Worm (Caenorhabditis elegans) whole organism, L1 larva: Measurements from ENCODE around the gene hil-6.

Source experiments
- C04F5.9 ChIP-seq: sonication (generic microtip); optimal IDR thresholded peaks from 2 replicates; lab custom pipeline; 2016; ENCODE audit warnings: missing genetic modification characterization, missing compliant biosample characterization
- C16A3.4 ChIP-seq: fragments of 150-350 bp; optimal IDR thresholded peaks from 2 replicates; lab custom pipeline; 2014; ENCODE audit warnings: missing biosample characterization, missing genetic modification characterization
- C34B4.2 ChIP-seq: sonication (generic microtip); optimal IDR thresholded peaks from 2 replicates; lab custom pipeline; 2017; ENCODE audit warnings: mild to moderate bottlenecking, missing genetic modification characterization, missing compliant biosample characterization
- Y116A8C.19 ChIP-seq: sonication (generic microtip); optimal IDR thresholded peaks from 2 replicates; lab custom pipeline; 2016; ENCODE audit warnings: missing compliant biosample characterization, missing genetic modification characterization, borderline replicate concordance
- ama-1 ChIP-seq: fragments of 150-350 bp; optimal IDR thresholded peaks from 2 replicates; lab custom pipeline; 2014
- blmp-1 ChIP-seq: fragments of 150-350 bp; optimal IDR thresholded peaks from 2 replicates; lab custom pipeline; 2014; ENCODE audit warnings: missing biosample characterization, missing genetic modification characterization
- ceh-82 ChIP-seq, 3 experiments: fragments of 150-350 bp in 1 of 3; sonication (generic microtip) in 2 of 3; optimal IDR thresholded peaks; 2 replicates each; lab custom pipeline; 2014 to 2017; ENCODE audit warnings: missing biosample characterization in 3 of 3, missing genetic modification characterization in 3 of 3
- dpl-1 ChIP-seq, 3 experiments: fragments of 150-350 bp in 2 of 3; sonication (generic microtip) in 1 of 3; optimal IDR thresholded peaks; 2 replicates each; lab custom pipeline; 2014 to 2017; ENCODE audit warnings: missing biosample characterization in 3 of 3, missing genetic modification characterization in 3 of 3, missing genetic modification reagents in 3 of 3
- efl-1 ChIP-seq, 4 experiments: fragments of 150-350 bp; optimal IDR thresholded peaks in 3 of 4; peaks in 1 of 4; 1 replicate in 1 of 4; 2 replicates in 3 of 4; lab custom pipeline; 2014; ENCODE audit warnings: missing biosample characterization in 2 of 4, missing genetic modification characterization in 2 of 4, missing genetic modification reagents in 2 of 4
- egl-27 ChIP-seq, 2 experiments: fragments of 150-350 bp in 1 of 2; sonication (generic microtip); optimal IDR thresholded peaks; 3 replicates each; lab custom pipeline; 2017 to 2018; ENCODE audit warnings: missing biosample characterization in 2 of 2, missing genetic modification characterization in 2 of 2, missing genetic modification reagents in 2 of 2
- fkh-4 ChIP-seq: sonication (generic microtip); optimal IDR thresholded peaks from 2 replicates; lab custom pipeline; 2016; ENCODE audit warnings: missing compliant biosample characterization, missing genetic modification characterization, borderline replicate concordance
- fkh-8 ChIP-seq: sonication (generic microtip); optimal IDR thresholded peaks from 2 replicates; lab custom pipeline; 2016; ENCODE audit warnings: mild to moderate bottlenecking, missing genetic modification characterization, missing compliant biosample characterization
- irx-1 ChIP-seq: sonication (generic microtip); optimal IDR thresholded peaks from 2 replicates; lab custom pipeline; 2016; ENCODE audit warnings: missing genetic modification characterization, missing compliant biosample characterization
- isw-1 ChIP-seq: fragments of 200-800 bp; sonication (Bioruptor generic); IDR thresholded peaks from 2 replicates; pipeline ENCODE4 v1.3.6; 2022; ENCODE audit warnings: missing genetic modification characterization, missing compliant biosample characterization
- jun-1 ChIP-seq: fragments of 150-350 bp; optimal IDR thresholded peaks from 2 replicates; lab custom pipeline; 2014; ENCODE audit warnings: missing biosample characterization, missing genetic modification reagents, missing genetic modification characterization
- lin-13 ChIP-seq: fragments of 150-350 bp; optimal IDR thresholded peaks from 2 replicates; lab custom pipeline; 2014; ENCODE audit warnings: missing biosample characterization, missing genetic modification reagents, missing genetic modification characterization
- lin-14 ChIP-seq: fragments of 200-800 bp; sonication (Bioruptor generic); optimal IDR thresholded peaks from 2 replicates; lab custom pipeline; 2018; ENCODE audit warnings: mild to moderate bottlenecking, missing genetic modification characterization, moderate library complexity, missing compliant biosample characterization
- lin-15B ChIP-seq: fragments of 150-350 bp; sonication (generic microtip); optimal IDR thresholded peaks from 3 replicates; lab custom pipeline; 2014; ENCODE audit warnings: missing biosample characterization, missing genetic modification characterization
- lin-35 ChIP-seq, 2 experiments: fragments of 150-350 bp; optimal IDR thresholded peaks; 2 replicates each; lab custom pipeline; 2014; ENCODE audit warnings: missing biosample characterization in 2 of 2, missing genetic modification characterization in 2 of 2, missing genetic modification reagents in 2 of 2
- lsy-2 ChIP-seq, 2 experiments: fragments of 150-350 bp; optimal IDR thresholded peaks; 2 replicates each; lab custom pipeline; 2014; ENCODE audit warnings: missing biosample characterization in 2 of 2, missing genetic modification characterization in 2 of 2
- mab-9 ChIP-seq: fragments of 200-800 bp; sonication (Bioruptor generic); IDR thresholded peaks from 2 replicates; pipeline ENCODE4 v1.3.6; 2022; ENCODE audit warnings: missing genetic modification reagents, missing genetic modification characterization, missing compliant biosample characterization
- mdl-1 ChIP-seq, 2 experiments: fragments of 150-350 bp; optimal IDR thresholded peaks; 2 replicates each; lab custom pipeline; 2014 to 2017; ENCODE audit warnings: missing biosample characterization in 2 of 2, missing genetic modification characterization in 2 of 2, inconsistent platforms in 1 of 2
- mep-1 ChIP-seq: fragments of 150-350 bp; optimal IDR thresholded peaks from 2 replicates; lab custom pipeline; 2014; ENCODE audit warnings: missing biosample characterization, missing genetic modification characterization
- nhr-11 ChIP-seq: fragments of 150-350 bp; optimal IDR thresholded peaks from 2 replicates; lab custom pipeline; 2014; ENCODE audit warnings: missing biosample characterization, missing genetic modification characterization
- nhr-19 ChIP-seq: fragments of 200-800 bp; sonication (Bioruptor generic); conservative IDR thresholded peaks from 2 replicates; pipeline ENCODE4 v1.3.6; 2022; ENCODE audit warnings: missing genetic modification characterization, missing compliant biosample characterization
- nhr-47 ChIP-seq: sonication (generic microtip); optimal IDR thresholded peaks from 2 replicates; lab custom pipeline; 2016; ENCODE audit warnings: mild to moderate bottlenecking, missing genetic modification characterization, moderate library complexity, missing compliant biosample characterization
- nhr-71 ChIP-seq: sonication (generic microtip); optimal IDR thresholded peaks from 2 replicates; lab custom pipeline; 2016; ENCODE audit warnings: mild to moderate bottlenecking, missing genetic modification characterization, moderate library complexity, missing compliant biosample characterization
- nhr-76 ChIP-seq: sonication (generic microtip); optimal IDR thresholded peaks from 2 replicates; lab custom pipeline; 2017; ENCODE audit warnings: missing biosample characterization, missing genetic modification characterization
- nhr-85 ChIP-seq: sonication (generic microtip); peaks from one replicate; lab custom pipeline; 2016; ENCODE audit warnings: missing genetic modification characterization, inconsistent platforms, missing compliant biosample characterization
- nhr-90 ChIP-seq: sonication (generic microtip); optimal IDR thresholded peaks from 2 replicates; lab custom pipeline; 2016; ENCODE audit warnings: mild to moderate bottlenecking, missing genetic modification characterization, missing compliant biosample characterization; ENCODE audit not compliant: poor library complexity
- pag-3 ChIP-seq: sonication (generic microtip); optimal IDR thresholded peaks from 2 replicates; lab custom pipeline; 2017; ENCODE audit warnings: missing genetic modification characterization, mild to moderate bottlenecking, missing compliant biosample characterization, antibody characterized with exemption, borderline replicate concordance; ENCODE audit not compliant: insufficient read depth
- pqm-1 ChIP-seq: sonication (generic microtip); optimal IDR thresholded peaks from 3 replicates; lab custom pipeline; 2017; ENCODE audit warnings: missing biosample characterization, missing genetic modification characterization
- rnt-1 ChIP-seq: sonication (generic microtip); optimal IDR thresholded peaks from 2 replicates; lab custom pipeline; 2016; ENCODE audit warnings: mild to moderate bottlenecking, missing genetic modification characterization, moderate library complexity, missing compliant biosample characterization
- snpc-4 ChIP-seq: fragments of 150-350 bp; optimal IDR thresholded peaks from 2 replicates; lab custom pipeline; 2014; ENCODE audit warnings: missing biosample characterization, missing genetic modification characterization
- sox-4 ChIP-seq: sonication (generic microtip); optimal IDR thresholded peaks from 2 replicates; lab custom pipeline; 2016; ENCODE audit warnings: missing genetic modification characterization, missing compliant biosample characterization
- sptf-1 ChIP-seq: fragments of 150-350 bp; optimal IDR thresholded peaks from 2 replicates; lab custom pipeline; 2014; ENCODE audit warnings: missing biosample characterization, missing genetic modification characterization
- sup-37 ChIP-seq: fragments of 200-800 bp; sonication (Bioruptor generic); optimal IDR thresholded peaks from 2 replicates; lab custom pipeline; 2018; ENCODE audit warnings: mild to moderate bottlenecking, missing genetic modification characterization, missing compliant biosample characterization
- swsn-7 ChIP-seq: sonication (generic microtip); optimal IDR thresholded peaks from 2 replicates; lab custom pipeline; 2016; ENCODE audit warnings: missing genetic modification characterization, missing compliant biosample characterization
- tbx-2 ChIP-seq: sonication (generic microtip); optimal IDR thresholded peaks from 2 replicates; lab custom pipeline; 2016; ENCODE audit warnings: missing genetic modification characterization, missing compliant biosample characterization
- unc-130 ChIP-seq: fragments of 150-350 bp; optimal IDR thresholded peaks from 2 replicates; lab custom pipeline; 2017; ENCODE audit warnings: missing biosample characterization, missing genetic modification characterization, inconsistent platforms
- unc-62 ChIP-seq: fragments of 150-350 bp; optimal IDR thresholded peaks from 2 replicates; lab custom pipeline; 2014; ENCODE audit warnings: missing biosample characterization, missing genetic modification reagents, missing genetic modification characterization
- unc-86 ChIP-seq: sonication (generic microtip); optimal IDR thresholded peaks from 2 replicates; lab custom pipeline; 2016; ENCODE audit warnings: missing genetic modification characterization, missing compliant biosample characterization
- vab-15 ChIP-seq: sonication (generic microtip); optimal IDR thresholded peaks from 2 replicates; lab custom pipeline; 2017; ENCODE audit warnings: missing genotype, mild to moderate bottlenecking, missing genetic modification characterization, missing compliant biosample characterization
- zag-1 ChIP-seq: fragments of 150-350 bp; optimal IDR thresholded peaks from 2 replicates; lab custom pipeline; 2014; ENCODE audit warnings: missing biosample characterization, missing genetic modification characterization
- zip-4 ChIP-seq: fragments of 200-800 bp; sonication (Bioruptor generic); optimal IDR thresholded peaks from 2 replicates; lab custom pipeline; 2018; ENCODE audit warnings: mild to moderate bottlenecking, missing genetic modification characterization, moderate library complexity, missing compliant biosample characterization
- ztf-11 ChIP-seq, 2 experiments: sonication (generic microtip); optimal IDR thresholded peaks; 2 replicates each; lab custom pipeline; 2016 to 2017; ENCODE audit warnings: missing genetic modification characterization in 2 of 2, missing biosample characterization in 1 of 2, missing compliant biosample characterization in 1 of 2
- ztf-4 ChIP-seq: fragments of 150-350 bp; optimal IDR thresholded peaks from 2 replicates; lab custom pipeline; 2014; ENCODE audit warnings: missing biosample characterization, missing genetic modification characterization

The hil-6 gene

DNA sequence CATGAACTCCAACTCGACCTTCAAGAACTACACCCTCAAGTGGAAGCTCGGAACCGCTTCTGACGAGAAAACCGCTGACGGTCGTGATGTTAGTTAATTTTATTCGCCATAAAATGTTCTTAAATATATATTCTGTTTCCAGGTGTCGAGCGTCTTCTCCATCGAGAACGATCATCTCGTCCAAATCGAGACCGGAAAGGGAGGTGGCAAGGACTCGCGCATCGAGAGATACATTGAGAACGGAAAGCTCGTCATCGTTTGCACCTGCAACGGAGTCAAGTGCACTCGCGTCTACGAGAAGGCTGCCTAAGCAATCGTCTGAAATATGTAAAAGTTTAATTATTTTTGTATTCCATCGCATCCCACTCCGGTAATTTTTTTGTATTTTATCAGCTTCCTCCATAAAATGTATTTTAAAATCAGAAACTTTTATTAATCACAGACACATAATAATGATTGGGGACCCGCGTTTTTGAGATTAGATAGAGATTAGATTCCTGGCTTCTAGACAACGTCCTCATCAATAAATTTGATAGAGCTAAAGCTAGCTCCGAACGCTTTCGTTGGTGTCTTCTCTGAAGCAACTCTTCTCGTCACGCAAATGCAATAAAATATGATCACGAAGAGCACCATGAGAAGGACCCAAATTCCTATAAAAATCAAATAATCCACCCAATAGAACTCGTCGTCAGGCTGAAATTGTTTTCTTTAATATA is 37.5 kb upstream of the hil-6 start:
- no peak for TF ChIP-seq efl-1 (optimal IDR thresholded peaks at IDR 0.05; lab: Kevin White, UChicago)
- TF ChIP-seq efl-1 (GFP tag; optimal IDR thresholded peaks at IDR 0.05 in 1 of 2; lab: Kevin White, UChicago) = no peak
- no peak for TF ChIP-seq fkh-4 (tag; lab: Kevin White, UChicago)
- peak; percentile 22 for TF ChIP-seq nhr-85 (tag; lab: Kevin White, UChicago)
- no peak for TF ChIP-seq ztf-11 (tag; optimal IDR thresholded peaks at IDR 0.05; lab: Kevin White, UChicago)
- no peak for TF ChIP-seq Y116A8C.19 (tag; lab: Kevin White, UChicago)
- no peak for TF ChIP-seq lsy-2 (tag; optimal IDR thresholded peaks at IDR 0.05; lab: Kevin White, UChicago)
- TF ChIP-seq mep-1 (tag; lab: Kevin White, UChicago) = peak; percentile 13
- TF ChIP-seq pqm-1 (tag; lab: Kevin White, UChicago) = no peak
- no peak for TF ChIP-seq unc-130 (tag; lab: Kevin White, UChicago)
- TF ChIP-seq swsn-7 (tag; lab: Kevin White, UChicago) = no peak

ce11 chrV:2067985-2068499 is 36.7 kb upstream of the hil-6 start, which contains the start of gene lbp-9:
Gene lbp-9 (plus strand): TSS chrV:2068449.
- TF ChIP-seq lsy-2 (tag; optimal IDR thresholded peaks at IDR 0.05; lab: Kevin White, UChicago) (peak; percentile 15 to 34), lin-14 (GFP tag; lab: Kevin White, UChicago) (peak; percentile 99), nhr-19 (GFP tag; lab: Robert Waterston, UW) (peak; percentile 37; the same call in 1 of the 2 replicates), nhr-47 (tag; lab: Kevin White, UChicago) (peak; percentile 41), fkh-8 (no peak), rnt-1 (tag; lab: Kevin White, UChicago) (peak; percentile 10), C34B4.2 (tag; lab: Kevin White, UChicago) (no peak), vab-15 (no peak), ztf-4 (tag; lab: Kevin White, UChicago) (peak; percentile 21), mab-9 (GFP tag; lab: Robert Waterston, UW) (no peak), jun-1 (tag; lab: Kevin White, UChicago) (no peak), C16A3.4 (tag; lab: Kevin White, UChicago) (no peak), isw-1 (GFP tag; lab: Robert Waterston, UW) (no peak), dpl-1 (GFP tag; optimal IDR thresholded peaks at IDR 0.05; lab: Kevin White, UChicago) (peak in 2 of 3 experiments; percentile 6 to 50), unc-62 (GFP tag; lab: Kevin White, UChicago) (no peak), Y116A8C.19 (tag; lab: Kevin White, UChicago) (no peak), sptf-1 (tag; lab: Kevin White, UChicago) (no peak), mep-1 (tag; lab: Kevin White, UChicago) (peak; percentile 89), tbx-2 (tag; lab: Kevin White, UChicago) (peak; percentile 23), egl-27 (tag; optimal IDR thresholded peaks at IDR 0.05; lab: Kevin White, UChicago) (no peak), snpc-4 (tag; lab: Kevin White, UChicago) (no peak), zip-4 (GFP tag; lab: Kevin White, UChicago) (no peak), nhr-71 (tag; lab: Kevin White, UChicago) (peak; percentile 80), mdl-1 (tag; optimal IDR thresholded peaks at IDR 0.05; lab: Kevin White, UChicago) (peak in 1 of 2 experiments; percentile 81), lin-13 (peak; percentile 28), unc-86 (no peak), lin-15B (no peak), blmp-1 (tag; lab: Kevin White, UChicago) (peak; percentile 36), nhr-76 (tag; lab: Kevin White, UChicago) (no peak), ama-1 (no peak), C04F5.9 (tag; lab: Kevin White, UChicago) (peak; percentile 15), lin-35 (GFP tag; optimal IDR thresholded peaks at IDR 0.05; lab: Kevin White, UChicago) (peak; percentile 42 to 69), zag-1 (tag; lab: Kevin White, UChicago) (no peak), swsn-7 (tag; lab: Kevin White, UChicago) (peak; percentile 40), pag-3 (tag; lab: Kevin White, UChicago) (no peak), pqm-1 (tag; lab: Kevin White, UChicago) (no peak), ceh-82 (tag; optimal IDR thresholded peaks at IDR 0.05; lab: Kevin White, UChicago) (peak in 1 of 3 experiments; percentile 31), efl-1 (optimal IDR thresholded peaks at IDR 0.05; lab: Kevin White, UChicago) (peak; percentile 12 to 35), efl-1 (GFP tag; optimal IDR thresholded peaks at IDR 0.05 in 1 of 2; lab: Kevin White, UChicago) (peak; percentile 36 to 82), nhr-90 (tag; lab: Kevin White, UChicago) (peak; percentile 43), irx-1 (tag; lab: Kevin White, UChicago) (peak; percentile 25), nhr-11 (no peak), sox-4 (tag; lab: Kevin White, UChicago) (no peak), nhr-85 (tag; lab: Kevin White, UChicago) (peak; percentile 91), sup-37 (GFP tag; lab: Kevin White, UChicago) (no peak)
